Fruit fly (Drosophila melanogaster) whole organism, wandering third instar larva: Measurements from ENCODE around the gene CG2182.

Experiments
- Abd-B ChIP-seq: fragments of >200 bp; optimal IDR thresholded peaks from 2 replicates; lab custom pipeline; 2017; ENCODE audit warnings: missing biosample characterization, missing genetic modification characterization
- CG32264 ChIP-seq: fragments of 200-800 bp; sonication (Bioruptor generic); optimal IDR thresholded peaks from 2 replicates; lab custom pipeline; 2016; ENCODE audit warnings: missing biosample characterization, missing genetic modification characterization
- CG9705 ChIP-seq: fragments of 200-800 bp; sonication (Bioruptor generic); optimal IDR thresholded peaks from 2 replicates; lab custom pipeline; 2018; ENCODE audit warnings: missing biosample characterization, mild to moderate bottlenecking, missing genetic modification characterization
- CrebA ChIP-seq: fragments of 200-800 bp; sonication (Bioruptor generic); optimal IDR thresholded peaks from 2 replicates; lab custom pipeline; 2016; ENCODE audit warnings: missing biosample characterization, mild to moderate bottlenecking, missing genetic modification characterization, borderline replicate concordance
- Dfd ChIP-seq: fragments of >200 bp; optimal IDR thresholded peaks from 2 replicates; lab custom pipeline; 2017; ENCODE audit warnings: missing biosample characterization, missing genetic modification characterization
- Dif ChIP-seq: fragments of 200-275, 200-300 bp; sonication (Bioruptor generic); optimal IDR thresholded peaks from 2 replicates; lab custom pipeline; 2018; ENCODE audit warnings: missing biosample characterization, missing genetic modification characterization; ENCODE audit not compliant: partially characterized antibody
- GATAd ChIP-seq: sonication (Bioruptor generic); optimal IDR thresholded peaks from 2 replicates; lab custom pipeline; 2016; ENCODE audit warnings: missing biosample characterization, missing genetic modification characterization
- HLH106 ChIP-seq: fragments of 200-800 bp; optimal IDR thresholded peaks from 3 replicates; lab custom pipeline; 2019; ENCODE audit warnings: missing biosample characterization, mild to moderate bottlenecking, missing genetic modification characterization, moderate library complexity
- Hnf4 ChIP-seq: fragments of 200-800 bp; sonication (Bioruptor generic); optimal IDR thresholded peaks from 2 replicates; lab custom pipeline; 2016; ENCODE audit warnings: missing biosample characterization, mild to moderate bottlenecking, missing genetic modification characterization
- Hr78 ChIP-seq: fragments of >200 bp; optimal IDR thresholded peaks from 2 replicates; lab custom pipeline; 2017; ENCODE audit warnings: missing biosample characterization, missing genetic modification characterization
- Hr83 ChIP-seq: fragments of 200-300 bp; sonication (Bioruptor generic); optimal IDR thresholded peaks from 2 replicates; lab custom pipeline; 2016; ENCODE audit warnings: missing biosample characterization, mild to moderate bottlenecking, missing genetic modification characterization, moderate library complexity; ENCODE audit not compliant: poor library complexity, severe bottlenecking
- Jra ChIP-seq: sonication (Bioruptor generic); optimal IDR thresholded peaks from 2 replicates; lab custom pipeline; 2016; ENCODE audit warnings: missing biosample characterization, missing genetic modification characterization
- Mio ChIP-seq: sonication (Bioruptor generic); optimal IDR thresholded peaks from 2 replicates; lab custom pipeline; 2016; ENCODE audit warnings: missing biosample characterization, missing genetic modification characterization
- Myc ChIP-seq: fragments of >200 bp; optimal IDR thresholded peaks from 2 replicates; lab custom pipeline; 2017
- N ChIP-seq: fragments of >200 bp; optimal IDR thresholded peaks from 2 replicates; lab custom pipeline; 2018; ENCODE audit warnings: missing biosample characterization, missing external identifiers, missing genetic modification characterization
- OdsH ChIP-seq: fragments of 200-800 bp; sonication (Bioruptor generic); optimal IDR thresholded peaks from 2 replicates; lab custom pipeline; 2016; ENCODE audit warnings: missing biosample characterization, mild to moderate bottlenecking, missing genetic modification characterization
- Rel ChIP-seq, 2 experiments: fragments of 200-800 bp; sonication (Bioruptor generic) in 1 of 2; optimal IDR thresholded peaks; 2 replicates in 1 of 2; 3 replicates in 1 of 2; lab custom pipeline; 2016 to 2019; ENCODE audit warnings: mild to moderate bottlenecking in 2 of 2, missing biosample characterization in 2 of 2, missing genetic modification characterization in 2 of 2, moderate library complexity in 1 of 2
- Sp1 ChIP-seq: fragments of 200-800 bp; sonication (Bioruptor generic); optimal IDR thresholded peaks from 3 replicates; lab custom pipeline; 2019; ENCODE audit warnings: missing biosample characterization, mild to moderate bottlenecking, missing genetic modification characterization, moderate library complexity
- Vsx2 ChIP-seq: fragments of 200-300, 225-300 bp; sonication (Bioruptor generic); optimal IDR thresholded peaks from 2 replicates; lab custom pipeline; 2018; ENCODE audit warnings: missing biosample characterization, missing genetic modification characterization; ENCODE audit not compliant: partially characterized antibody
- br ChIP-seq: fragments of 200-800 bp; sonication (Bioruptor generic); optimal IDR thresholded peaks from 2 replicates; lab custom pipeline; 2016; ENCODE audit warnings: missing biosample characterization, missing genetic modification characterization
- brk ChIP-seq: fragments of 200-800 bp; sonication (Bioruptor generic); optimal IDR thresholded peaks from 2 replicates; lab custom pipeline; 2016; ENCODE audit warnings: missing biosample characterization, mild to moderate bottlenecking, missing genetic modification characterization
- dl ChIP-seq, 2 experiments: fragments of 175-275, 200-275 bp in 1 of 2; fragments of 200-275 bp in 1 of 2; sonication (Bioruptor generic); optimal IDR thresholded peaks; lab custom pipeline; 2018; ENCODE audit warnings: mild to moderate bottlenecking in 2 of 2, missing biosample characterization in 2 of 2, missing genetic modification characterization in 2 of 2, moderate library complexity in 2 of 2; ENCODE audit not compliant: partially characterized antibody in 2 of 2, insufficient read depth in 1 of 2
- dmrt93B ChIP-seq: fragments of 200-800 bp; sonication (Bioruptor generic); optimal IDR thresholded peaks from 2 replicates; lab custom pipeline; 2018; ENCODE audit warnings: missing biosample characterization, mild to moderate bottlenecking, missing genetic modification characterization
- dsf ChIP-seq: sonication (Bioruptor generic); optimal IDR thresholded peaks from 2 replicates; lab custom pipeline; 2016; ENCODE audit warnings: missing biosample characterization, missing genetic modification characterization, borderline replicate concordance
- ey ChIP-seq: fragments of 200-800 bp; sonication (Bioruptor generic); optimal IDR thresholded peaks from 2 replicates; lab custom pipeline; 2016; ENCODE audit warnings: missing biosample characterization, missing genetic modification characterization
- foxo ChIP-seq, 2 experiments: fragments of 200-800 bp; sonication (Bioruptor generic); optimal IDR thresholded peaks; 2 replicates in 1 of 2; 3 replicates in 1 of 2; lab custom pipeline; 2016 to 2017; ENCODE audit warnings: missing biosample characterization in 2 of 2, missing genetic modification characterization in 2 of 2
- fru ChIP-seq: fragments of 200-800 bp; sonication (Bioruptor generic); optimal IDR thresholded peaks from 3 replicates; lab custom pipeline; 2016; ENCODE audit warnings: missing biosample characterization, mild to moderate bottlenecking, missing genetic modification characterization
- h ChIP-seq: fragments of 200-800 bp; sonication (Bioruptor generic); optimal IDR thresholded peaks from 3 replicates; lab custom pipeline; 2016; ENCODE audit warnings: missing biosample characterization, mild to moderate bottlenecking, missing genetic modification characterization
- jim ChIP-seq: fragments of 175-275, 200-325 bp; sonication (Bioruptor generic); optimal IDR thresholded peaks from 2 replicates; lab custom pipeline; 2016; ENCODE audit warnings: missing biosample characterization, mild to moderate bottlenecking, missing genetic modification characterization
- lola ChIP-seq: fragments of >200 bp; optimal IDR thresholded peaks from 2 replicates; lab custom pipeline; 2017; ENCODE audit warnings: missing biosample characterization, missing genetic modification characterization
- pan ChIP-seq: fragments of >200 bp; optimal IDR thresholded peaks from 2 replicates; lab custom pipeline; 2017
- psq ChIP-seq: fragments of 200-800 bp; sonication (Bioruptor generic); optimal IDR thresholded peaks from 3 replicates; lab custom pipeline; 2017; ENCODE audit warnings: missing biosample characterization, mild to moderate bottlenecking, missing genetic modification characterization, moderate library complexity
- rgr ChIP-seq: fragments of 200-800 bp; sonication (Bioruptor generic); optimal IDR thresholded peaks from 3 replicates; lab custom pipeline; 2016; ENCODE audit warnings: missing biosample characterization, mild to moderate bottlenecking, missing genetic modification characterization
- sage ChIP-seq: fragments of 200-800 bp; sonication (Bioruptor generic); optimal IDR thresholded peaks from 2 replicates; lab custom pipeline; 2016; ENCODE audit warnings: missing biosample characterization, mild to moderate bottlenecking, missing genetic modification characterization
- sv ChIP-seq: fragments of 200-800 bp; sonication (Bioruptor generic); optimal IDR thresholded peaks from 3 replicates; lab custom pipeline; 2016; ENCODE audit warnings: missing biosample characterization, missing genetic modification characterization
- tai ChIP-seq: sonication (Bioruptor generic); optimal IDR thresholded peaks from 2 replicates; lab custom pipeline; 2016; ENCODE audit warnings: missing biosample characterization, missing genetic modification characterization
- usp ChIP-seq: fragments of >200 bp; optimal IDR thresholded peaks from 2 replicates; lab custom pipeline; 2017; ENCODE audit warnings: missing biosample characterization, missing genetic modification characterization
- woc ChIP-seq: sonication (Bioruptor generic); optimal IDR thresholded peaks from 2 replicates; lab custom pipeline; 2016; ENCODE audit warnings: missing biosample characterization, mild to moderate bottlenecking, missing genetic modification characterization

Gene CG2182

dm6 chr3R:5658984-5659802 is 519 bp downstream of the CG2182 start (continued):
- TF ChIP-seq h (GFP tag; lab: Kevin White, UChicago) (peak; percentile 39), brk (no peak), dsf (GFP tag; lab: Kevin White, UChicago) (no peak), jim (GFP tag; lab: Kevin White, UChicago) (no peak), CG9705 (GFP tag; lab: Kevin White, UChicago) (no peak), Vsx2 (GFP tag; lab: Kevin White, UChicago) (no peak), usp (GFP tag; lab: Kevin White, UChicago) (no peak), Hr83 (GFP tag; lab: Kevin White, UChicago) (peak; percentile 36), CrebA (GFP tag; lab: Kevin White, UChicago) (no peak)

dm6 chr3R:5654692-5655181 is 5.0 kb downstream of the CG2182 start, which contains the start of the genes elm and MED27:
Gene elm (minus strand): TSS chr3R:5654861.
Gene MED27 (plus strand): TSS chr3R:5655139.
- TF ChIP-seq Hr78 (GFP tag; lab: Kevin White, UChicago) (no peak), dmrt93B (peak; percentile 94), OdsH (peak; percentile 90), jim (GFP tag; lab: Kevin White, UChicago) (peak; percentile 3), pan (lab: Kevin White, UChicago) (no peak), Dif (peak; percentile 5), Hr83 (GFP tag; lab: Kevin White, UChicago) (peak; percentile 50), br (GFP tag; lab: Kevin White, UChicago) (peak; percentile 93), sage (peak; percentile 88), sv (GFP tag; lab: Kevin White, UChicago) (peak; percentile 91), Mio (GFP tag; lab: Kevin White, UChicago) (peak; percentile 55), Vsx2 (GFP tag; lab: Kevin White, UChicago) (no peak), ey (peak; percentile 94), CG32264 (GFP tag; lab: Kevin White, UChicago) (peak; percentile 81), Dfd (GFP tag; lab: Kevin White, UChicago) (no peak), lola (GFP tag; lab: Kevin White, UChicago) (no peak), dsf (GFP tag; lab: Kevin White, UChicago) (peak; percentile 93), foxo (GFP tag; optimal IDR thresholded peaks at IDR 0.05; lab: Kevin White, UChicago) (peak; percentile 41 to 96), CrebA (GFP tag; lab: Kevin White, UChicago) (no peak), Myc (lab: Kevin White, UChicago) (no peak), brk (no peak), woc (GFP tag; lab: Kevin White, UChicago) (peak; percentile 97), HLH106 (tag; lab: Kevin White, UChicago) (peak; percentile 95), GATAd (GFP tag; lab: Kevin White, UChicago) (peak; percentile 92), Jra (GFP tag; lab: Kevin White, UChicago) (peak; percentile 91), dl (GFP tag; optimal IDR thresholded peaks at IDR 0.05; lab: Kevin White, UChicago; ENCODE audit: insufficient read depth in 1 of 2, partially characterized antibody in 2 of 2) (no peak), rgr (GFP tag; lab: Kevin White, UChicago) (peak; percentile 94), tai (GFP tag; lab: Kevin White, UChicago) (no peak), usp (GFP tag; lab: Kevin White, UChicago) (no peak), Sp1 (peak; percentile 91), Abd-B (GFP tag; lab: Kevin White, UChicago) (no peak), Rel (GFP tag; optimal IDR thresholded peaks at IDR 0.05; lab: Kevin White, UChicago) (no peak), Rel (tag; optimal IDR thresholded peaks at IDR 0.05; lab: Kevin White, UChicago) (peak; percentile 69), Hnf4 (peak; percentile 95), psq (peak; percentile 87), h (GFP tag; lab: Kevin White, UChicago) (peak; percentile 95), CG9705 (GFP tag; lab: Kevin White, UChicago) (peak; percentile 87), N (GFP tag; lab: Kevin White, UChicago) (no peak), fru (peak; percentile 93)
